Fruit fly (Drosophila melanogaster) whole organism, embryonic: ENCODE measurements around the gene COX5B.

Source experiments
- Aef1 ChIP-seq: fragments of 200-800 bp; sonication (Bioruptor generic); IDR thresholded peaks from 3 replicates; pipeline ENCODE4 v1.3.6; 2022; ENCODE audit warnings: missing biosample characterization, missing genetic modification characterization
- Blimp-1 ChIP-seq: fragments of 200-800 bp; sonication (Bioruptor generic); optimal IDR thresholded peaks from 3 replicates; lab custom pipeline; 2018; ENCODE audit warnings: missing biosample characterization, missing genetic modification characterization, mild to moderate bottlenecking, moderate library complexity, missing genetic modification reagents
- CG10147 ChIP-seq: fragments of 200-800 bp; sonication (Bioruptor generic); optimal IDR thresholded peaks from 2 replicates; lab custom pipeline; 2019; ENCODE audit warnings: missing biosample characterization, mild to moderate bottlenecking, missing genetic modification characterization, moderate library complexity
- CG10209 ChIP-seq: fragments of 200-800 bp; sonication (Bioruptor generic); optimal IDR thresholded peaks from 3 replicates; lab custom pipeline; 2017; ENCODE audit warnings: missing biosample characterization, mild to moderate bottlenecking, missing genetic modification characterization, missing genetic modification reagents
- CG10462 ChIP-seq: fragments of 200-800 bp; sonication (Bioruptor generic); optimal IDR thresholded peaks from 2 replicates; lab custom pipeline; 2016; ENCODE audit warnings: missing biosample characterization, missing genetic modification characterization
- CG11696 ChIP-seq: fragments of 200-800 bp; sonication (Bioruptor generic); IDR thresholded peaks from 2 replicates; pipeline ENCODE4 v1.3.6; 2022; ENCODE audit warnings: missing biosample characterization, missing genetic modification characterization
- CG12659 ChIP-seq: fragments of 200-800 bp; sonication (Bioruptor generic); optimal IDR thresholded peaks from 3 replicates; lab custom pipeline; 2017; ENCODE audit warnings: mild to moderate bottlenecking, missing biosample characterization, missing genetic modification reagents, missing genetic modification characterization
- CG14710 ChIP-seq: fragments of 200-800 bp; sonication (Bioruptor generic); optimal IDR thresholded peaks from 3 replicates; lab custom pipeline; 2019; ENCODE audit warnings: missing biosample characterization, mild to moderate bottlenecking, missing genetic modification characterization, moderate library complexity
- CG18011 ChIP-seq: fragments of 200-800 bp; sonication (Bioruptor generic); optimal IDR thresholded peaks from 2 replicates; lab custom pipeline; 2017; ENCODE audit warnings: missing biosample characterization, missing genetic modification characterization, mild to moderate bottlenecking, moderate library complexity, missing genotype
- CG2712 ChIP-seq: fragments of 200-800 bp; optimal IDR thresholded peaks from 3 replicates; lab custom pipeline; 2019; ENCODE audit warnings: missing biosample characterization, mild to moderate bottlenecking, missing genetic modification characterization, moderate library complexity
- CG31365 ChIP-seq: fragments of 200-800 bp; sonication (Bioruptor generic); optimal IDR thresholded peaks from 2 replicates; lab custom pipeline; 2018; ENCODE audit warnings: missing biosample characterization, mild to moderate bottlenecking, missing genetic modification characterization
- CG34376 ChIP-seq: fragments of 200-800 bp; sonication (Bioruptor generic); optimal IDR thresholded peaks from 2 replicates; lab custom pipeline; 2018; ENCODE audit warnings: missing biosample characterization, mild to moderate bottlenecking, missing genetic modification characterization
- CG3726 ChIP-seq: fragments of 200-800 bp; sonication (Bioruptor generic); IDR thresholded peaks from 3 replicates; pipeline ENCODE4, ENCODE4 v1.3.6; 2022; ENCODE audit warnings: missing biosample characterization, missing genetic modification characterization
- CG4282 ChIP-seq: fragments of 200-800 bp; sonication (Bioruptor generic); optimal IDR thresholded peaks from 2 replicates; lab custom pipeline; 2016; ENCODE audit warnings: missing biosample characterization, missing genetic modification characterization
- CG4617 ChIP-seq: fragments of 200-800 bp; sonication (Bioruptor generic); optimal IDR thresholded peaks from 3 replicates; lab custom pipeline; 2016; ENCODE audit warnings: missing biosample characterization, missing genetic modification characterization, borderline replicate concordance
- CG4854 ChIP-seq: fragments of 200-800 bp; sonication (Bioruptor generic); optimal IDR thresholded peaks from 2 replicates; lab custom pipeline; 2016; ENCODE audit warnings: missing biosample characterization, missing genetic modification characterization, inconsistent platforms
- CG5245 ChIP-seq: fragments of 200-800 bp; sonication (Bioruptor generic); optimal IDR thresholded peaks from 3 replicates; lab custom pipeline; 2016; ENCODE audit warnings: missing biosample characterization, missing genetic modification characterization
- CG6254 ChIP-seq: fragments of 200-800 bp; sonication (Bioruptor generic); optimal IDR thresholded peaks from 3 replicates; lab custom pipeline; 2017; ENCODE audit warnings: mild to moderate bottlenecking, missing biosample characterization, missing genetic modification reagents, missing genetic modification characterization
- CG6272 ChIP-seq: fragments of 200-800 bp; sonication (Bioruptor generic); IDR thresholded peaks from 2 replicates; pipeline ENCODE4 v1.3.6; 2022; ENCODE audit warnings: missing biosample characterization, missing genetic modification characterization
- CG7745 ChIP-seq: fragments of 200-800 bp; sonication (Bioruptor generic); optimal IDR thresholded peaks from 2 replicates; lab custom pipeline; 2018; ENCODE audit warnings: missing biosample characterization, mild to moderate bottlenecking, missing genetic modification characterization, moderate library complexity
- CG8089 ChIP-seq: fragments of 200-800 bp; sonication (Bioruptor generic); optimal IDR thresholded peaks from 3 replicates; lab custom pipeline; 2016; ENCODE audit warnings: missing biosample characterization, missing genetic modification characterization
- CG8944 ChIP-seq: fragments of 200-800 bp; sonication (Bioruptor generic); optimal IDR thresholded peaks from 3 replicates; lab custom pipeline; 2016; ENCODE audit warnings: missing biosample characterization, missing genetic modification characterization
- Doc2 ChIP-seq: fragments of 200-800 bp; sonication (Bioruptor generic); IDR thresholded peaks from 2 replicates; pipeline ENCODE4 v1.3.6; 2022; ENCODE audit warnings: missing biosample characterization, missing genetic modification characterization
- Eip74EF ChIP-seq, 2 experiments: fragments of 200-800 bp in 1 of 2; fragments of >200 bp in 1 of 2; sonication (Bioruptor generic) in 1 of 2; optimal IDR thresholded peaks; 2 replicates each; lab custom pipeline; 2017 to 2019; ENCODE audit warnings: missing biosample characterization in 2 of 2, missing genetic modification characterization in 2 of 2, mild to moderate bottlenecking in 1 of 2, moderate library complexity in 1 of 2
- Hr3 ChIP-seq: fragments of 200-800 bp; sonication (Bioruptor generic); optimal IDR thresholded peaks from 3 replicates; lab custom pipeline; 2016; ENCODE audit warnings: missing biosample characterization, missing genetic modification characterization
- NC2α ChIP-seq: fragments of 200-800 bp; sonication (Bioruptor generic); optimal IDR thresholded peaks from 2 replicates; lab custom pipeline; 2016; ENCODE audit warnings: missing biosample characterization, missing genetic modification characterization
- Opbp ChIP-seq: fragments of 200-800 bp; sonication (Bioruptor generic); IDR thresholded peaks from 3 replicates; pipeline ENCODE4 v1.3.6; 2022; ENCODE audit warnings: missing biosample characterization, missing genetic modification characterization; ENCODE audit not compliant: partially characterized antibody
- Rfx ChIP-seq: fragments of 200-800 bp; sonication (Bioruptor generic); IDR thresholded peaks from 2 replicates; pipeline ENCODE4 v1.3.6; 2022; ENCODE audit warnings: missing biosample characterization, missing genetic modification characterization
- Xrp1 ChIP-seq: fragments of 200-800 bp; sonication (Bioruptor generic); IDR thresholded peaks from 2 replicates; pipeline ENCODE4 v1.3.6; 2022; ENCODE audit warnings: missing biosample characterization, missing genetic modification characterization
- YL-1 ChIP-seq: fragments of 200-800 bp; sonication (Bioruptor generic); optimal IDR thresholded peaks from 3 replicates; lab custom pipeline; 2017; ENCODE audit warnings: missing biosample characterization, mild to moderate bottlenecking, missing genetic modification characterization
- ab ChIP-seq: fragments of 200-800 bp; sonication (Bioruptor generic); optimal IDR thresholded peaks from 2 replicates; lab custom pipeline; 2016; ENCODE audit warnings: missing biosample characterization, missing genetic modification characterization
- amos ChIP-seq: fragments of 200-800 bp; sonication (Bioruptor generic); IDR thresholded peaks from 2 replicates; pipeline ENCODE4 v1.3.6; 2022; ENCODE audit warnings: missing biosample characterization, missing genetic modification characterization; ENCODE audit not compliant: partially characterized antibody
- bigmax ChIP-seq: fragments of 200-800 bp; sonication (Bioruptor generic); optimal IDR thresholded peaks from 2 replicates; lab custom pipeline; 2018; ENCODE audit warnings: missing biosample characterization, mild to moderate bottlenecking, missing genetic modification characterization
- cas ChIP-seq: fragments of 200-800 bp; sonication (Bioruptor generic); IDR thresholded peaks from 2 replicates; pipeline ENCODE4 v1.3.6; 2022; ENCODE audit warnings: missing biosample characterization, missing genetic modification characterization
- chn ChIP-seq: fragments of 200-800 bp; sonication (Bioruptor generic); optimal IDR thresholded peaks from 2 replicates; lab custom pipeline; 2016; ENCODE audit warnings: missing biosample characterization, missing genetic modification characterization
- crc ChIP-seq: fragments of 200-800 bp; sonication (Bioruptor generic); optimal IDR thresholded peaks from 2 replicates; lab custom pipeline; 2016; ENCODE audit warnings: missing biosample characterization, missing genetic modification characterization
- fd3F ChIP-seq: fragments of 200-800 bp; sonication (Bioruptor generic); optimal IDR thresholded peaks from 2 replicates; lab custom pipeline; 2018; ENCODE audit warnings: missing biosample characterization, mild to moderate bottlenecking, missing genetic modification characterization, moderate library complexity
- gfzf ChIP-seq: fragments of 200-800 bp; sonication (Bioruptor generic); optimal IDR thresholded peaks from 2 replicates; lab custom pipeline; 2016; ENCODE audit warnings: missing biosample characterization, mild to moderate bottlenecking, missing genetic modification characterization, moderate library complexity
- gro ChIP-seq: fragments of 200-800 bp; sonication (Bioruptor generic); optimal IDR thresholded peaks from 2 replicates; lab custom pipeline; 2016; ENCODE audit warnings: missing biosample characterization, missing genetic modification characterization
- ham ChIP-seq: fragments of 200-800 bp; sonication (Bioruptor generic); IDR thresholded peaks from 2 replicates; pipeline ENCODE4 v1.3.6; 2022; ENCODE audit warnings: missing biosample characterization, missing genetic modification characterization
- hb ChIP-seq: fragments of 200-800 bp; sonication (Bioruptor generic); IDR thresholded peaks from 3 replicates; pipeline ENCODE4 v1.3.6; 2022; ENCODE audit warnings: missing biosample characterization, missing genetic modification characterization; ENCODE audit not compliant: partially characterized antibody
- lmd ChIP-seq: fragments of 200-800 bp; sonication (Bioruptor generic); IDR thresholded peaks from 2 replicates; pipeline ENCODE4 v1.3.6; 2022; ENCODE audit warnings: missing biosample characterization, missing genetic modification characterization
- mam ChIP-seq: fragments of 200-800 bp; sonication (Bioruptor generic); optimal IDR thresholded peaks from 3 replicates; lab custom pipeline; 2016; ENCODE audit warnings: missing biosample characterization, missing genetic modification characterization
- p53 ChIP-seq: fragments of 200-800 bp; sonication (Bioruptor generic); optimal IDR thresholded peaks from 2 replicates; lab custom pipeline; 2016; ENCODE audit warnings: missing biosample characterization, missing genetic modification characterization
- row ChIP-seq: fragments of 200-800 bp; sonication (Bioruptor generic); IDR thresholded peaks from 3 replicates; pipeline ENCODE4 v1.3.6; 2022; ENCODE audit warnings: missing biosample characterization, missing genetic modification characterization
- seq ChIP-seq: fragments of 200-800 bp; sonication (Bioruptor generic); IDR thresholded peaks from 2 replicates; pipeline ENCODE4 v1.3.6; 2022; ENCODE audit warnings: missing biosample characterization, missing genetic modification characterization
- sqz ChIP-seq: fragments of 200-800 bp; sonication (Bioruptor generic); optimal IDR thresholded peaks from 3 replicates; lab custom pipeline; 2018; ENCODE audit warnings: missing biosample characterization, mild to moderate bottlenecking, missing genetic modification characterization
- tgo ChIP-seq: fragments of 200-800 bp; sonication (Bioruptor generic); IDR thresholded peaks from 3 replicates; pipeline ENCODE4 v1.3.6; 2022; ENCODE audit warnings: missing biosample characterization, missing genetic modification characterization

The COX5B gene

dm6 chr2L:6561463-6562357 lies 4.1 kb downstream of the COX5B start, which contains the start of the genes Trmt6 and Ent2 (continued):
- TF ChIP-seq CG10462 (GFP tag; lab: Kevin White, UChicago) (peak; percentile 87), CG6272 (peak; percentile 98), ab (GFP tag; lab: Kevin White, UChicago) (peak; percentile 95), CG3726 (GFP tag; lab: Robert Waterston, UW) (peak; percentile 97), gfzf (peak; percentile 12), CG12659 (GFP tag; lab: Kevin White, UChicago) (peak; percentile 94), Xrp1 (GFP tag; lab: Robert Waterston, UW) (peak; percentile 97), Aef1 (peak; percentile 98), CG34376 (GFP tag; lab: Kevin White, UChicago) (peak; percentile 83), Doc2 (GFP tag; lab: Robert Waterston, UW) (peak; percentile 93), CG7745 (tag; lab: Kevin White, UChicago) (no peak), gro (GFP tag; lab: Kevin White, UChicago) (peak; percentile 95), NC2α (GFP tag; lab: Kevin White, UChicago) (peak; percentile 93), fd3F (GFP tag; lab: Kevin White, UChicago) (peak; percentile 94), p53 (GFP tag; lab: Kevin White, UChicago) (peak; percentile 82), sqz (GFP tag; lab: Kevin White, UChicago) (peak; percentile 50), Blimp-1 (GFP tag; lab: Kevin White, UChicago) (peak; percentile 87), mam (peak; percentile 98), cas (GFP tag; lab: Robert Waterston, UW) (peak; percentile 94), amos (GFP tag; lab: Robert Waterston, UW) (no peak; the same call in 1 of the 2 replicates), CG8944 (GFP tag; lab: Kevin White, UChicago) (peak; percentile 96), Eip74EF (GFP tag; optimal IDR thresholded peaks at IDR 0.05; lab: Kevin White, UChicago) (peak in 1 of 2 experiments; percentile 88), CG8089 (GFP tag; lab: Kevin White, UChicago) (peak; percentile 91), seq (peak; percentile 94), CG6254 (GFP tag; lab: Kevin White, UChicago) (peak; percentile 82), CG4617 (GFP tag; lab: Kevin White, UChicago) (peak; percentile 91), bigmax (GFP tag; lab: Kevin White, UChicago) (peak; percentile 27), Hr3 (GFP tag; lab: Kevin White, UChicago) (peak; percentile 94), row (GFP tag; lab: Robert Waterston, UW) (peak; percentile 98), crc (GFP tag; lab: Kevin White, UChicago) (peak; percentile 92), ham (GFP tag; lab: Robert Waterston, UW) (peak; percentile 88), YL-1 (GFP tag; lab: Kevin White, UChicago) (peak; percentile 60), CG31365 (peak; percentile 81), lmd (GFP tag; lab: Robert Waterston, UW) (peak; percentile 99), CG4854 (GFP tag; lab: Kevin White, UChicago) (peak; percentile 93), Opbp (GFP tag; lab: Robert Waterston, UW) (0 out of 3 replicates have a peak, but pooled peaks have one; percentile 37), CG18011 (GFP tag; lab: Kevin White, UChicago) (peak; percentile 91), CG10147 (peak; percentile 85), Rfx (GFP tag; lab: Robert Waterston, UW) (peak; percentile 99), CG5245 (GFP tag; lab: Kevin White, UChicago) (peak; percentile 96), CG14710 (tag; lab: Kevin White, UChicago) (peak; percentile 92), hb (no peak), CG10209 (GFP tag; lab: Kevin White, UChicago) (peak; percentile 95), tgo (peak; percentile 97), CG11696 (peak; percentile 92), chn (peak; percentile 97), CG2712 (tag; lab: Kevin White, UChicago) (peak; percentile 94), CG4282 (GFP tag; lab: Kevin White, UChicago) (peak; percentile 91)
